Fruit fly (Drosophila melanogaster) whole organism, embryonic: ENCODE data around the gene CG13024.
A peak's percentile ranks its signal among the peaks of the same experiment; 100 is the strongest.

Experiments used
- Ada2b ChIP-seq: fragments of 200-800 bp; sonication (Bioruptor generic); IDR thresholded peaks from 2 replicates; pipeline ENCODE4 v1.3.6; 2022; ENCODE audit warnings: missing biosample characterization, missing genetic modification characterization
- Antp ChIP-seq: fragments of 200-800 bp; sonication (Bioruptor generic); optimal IDR thresholded peaks from 3 replicates; lab custom pipeline; 2016; ENCODE audit warnings: missing biosample characterization, missing genetic modification characterization
- Atf3 ChIP-seq: fragments of 200-800 bp; sonication (Bioruptor generic); optimal IDR thresholded peaks from 3 replicates; lab custom pipeline; 2016; ENCODE audit warnings: missing biosample characterization, missing genetic modification characterization
- B-H2 ChIP-seq: fragments of 200-800 bp; sonication (Bioruptor generic); optimal IDR thresholded peaks from 2 replicates; lab custom pipeline; 2018; ENCODE audit warnings: missing biosample characterization, mild to moderate bottlenecking, missing genetic modification characterization
- CG10543 ChIP-seq: fragments of 200-800 bp; sonication (Bioruptor generic); optimal IDR thresholded peaks from 3 replicates; lab custom pipeline; 2017; ENCODE audit warnings: missing biosample characterization, mild to moderate bottlenecking, missing genetic modification characterization, moderate library complexity
- CG10959 ChIP-seq: fragments of 200-800 bp; sonication (Bioruptor generic); IDR thresholded peaks from 2 replicates; pipeline ENCODE4 v1.3.6; 2022; ENCODE audit warnings: missing biosample characterization, missing genetic modification characterization
- CG11696 ChIP-seq: fragments of 200-800 bp; sonication (Bioruptor generic); IDR thresholded peaks from 2 replicates; pipeline ENCODE4 v1.3.6; 2022; ENCODE audit warnings: missing biosample characterization, missing genetic modification characterization
- CG11723 ChIP-seq: fragments of 200-800 bp; sonication (Bioruptor generic); optimal IDR thresholded peaks from 2 replicates; lab custom pipeline; 2017; ENCODE audit warnings: missing biosample characterization, mild to moderate bottlenecking, missing genetic modification characterization
- CG12659 ChIP-seq: fragments of 200-800 bp; sonication (Bioruptor generic); optimal IDR thresholded peaks from 3 replicates; lab custom pipeline; 2017; ENCODE audit warnings: mild to moderate bottlenecking, missing biosample characterization, missing genetic modification reagents, missing genetic modification characterization
- CG17359 ChIP-seq: fragments of 200-800 bp; sonication (Bioruptor generic); optimal IDR thresholded peaks from 3 replicates; lab custom pipeline; 2018; ENCODE audit warnings: missing biosample characterization, mild to moderate bottlenecking, missing genetic modification characterization, moderate library complexity
- CG1792 ChIP-seq: fragments of 200-800 bp; sonication (Bioruptor generic); optimal IDR thresholded peaks from 2 replicates; lab custom pipeline; 2016; ENCODE audit warnings: missing biosample characterization, missing genetic modification characterization
- CG2120 ChIP-seq: fragments of 200-800 bp; sonication (Bioruptor generic); optimal IDR thresholded peaks from 3 replicates; lab custom pipeline; 2016; ENCODE audit warnings: missing biosample characterization, missing genetic modification characterization
- CG2199 ChIP-seq: fragments of 200-800 bp; sonication (Bioruptor generic); IDR thresholded peaks from 3 replicates; pipeline ENCODE4 v1.3.6; 2022; ENCODE audit warnings: missing biosample characterization, missing genetic modification characterization
- CG32772 ChIP-seq: fragments of 200-800 bp; sonication (Bioruptor generic); IDR thresholded peaks from 2 replicates; pipeline ENCODE4 v1.3.6; 2022; ENCODE audit warnings: missing biosample characterization, missing genetic modification characterization
- CG3838 ChIP-seq: fragments of 200-800 bp; sonication (Bioruptor generic); optimal IDR thresholded peaks from 3 replicates; lab custom pipeline; 2016; ENCODE audit warnings: missing biosample characterization, missing genetic modification characterization
- CG4424 ChIP-seq: fragments of 200-800 bp; sonication (Bioruptor generic); optimal IDR thresholded peaks from 3 replicates; lab custom pipeline; 2016; ENCODE audit warnings: missing biosample characterization, missing genetic modification characterization
- CG4730 ChIP-seq: fragments of 200-800 bp; sonication (Bioruptor generic); IDR thresholded peaks from 2 replicates; pipeline ENCODE4 v1.3.6; 2022; ENCODE audit warnings: missing biosample characterization, missing genetic modification characterization
- CG6175 ChIP-seq: fragments of 200-800 bp; sonication (Bioruptor generic); IDR thresholded peaks from 3 replicates; pipeline ENCODE4 v1.3.6; 2022; ENCODE audit warnings: missing biosample characterization, missing genetic modification characterization
- CG6272 ChIP-seq: fragments of 200-800 bp; sonication (Bioruptor generic); IDR thresholded peaks from 2 replicates; pipeline ENCODE4 v1.3.6; 2022; ENCODE audit warnings: missing biosample characterization, missing genetic modification characterization
- Dll ChIP-seq: fragments of 200-800 bp; sonication (Bioruptor generic); IDR thresholded peaks from 4 replicates; pipeline ENCODE4 v1.3.6; 2022; ENCODE audit warnings: missing biosample characterization, missing genetic modification characterization; ENCODE audit not compliant: partially characterized antibody
- Eip74EF ChIP-seq, 2 experiments: fragments of 200-800 bp in 1 of 2; fragments of >200 bp in 1 of 2; sonication (Bioruptor generic) in 1 of 2; optimal IDR thresholded peaks; 2 replicates each; lab custom pipeline; 2017 to 2019; ENCODE audit warnings: missing biosample characterization in 2 of 2, missing genetic modification characterization in 2 of 2, mild to moderate bottlenecking in 1 of 2, moderate library complexity in 1 of 2
- Gsc ChIP-seq: fragments of 200-800 bp; sonication (Bioruptor generic); IDR thresholded peaks from 2 replicates; pipeline ENCODE4 v1.3.6; 2022; ENCODE audit warnings: missing biosample characterization, missing genetic modification characterization
- MESR4 ChIP-seq: fragments of 200-800 bp; sonication (Bioruptor generic); optimal IDR thresholded peaks from 2 replicates; lab custom pipeline; 2018; ENCODE audit warnings: missing biosample characterization, mild to moderate bottlenecking, missing genetic modification characterization, moderate library complexity
- Neu2 ChIP-seq: fragments of 200-800 bp; sonication (Bioruptor generic); optimal IDR thresholded peaks from 3 replicates; lab custom pipeline; 2016; ENCODE audit warnings: missing biosample characterization, missing genetic modification characterization, borderline replicate concordance
- Oaz ChIP-seq: fragments of 200-800 bp; sonication (Bioruptor generic); IDR thresholded peaks from 2 replicates; pipeline ENCODE4 v1.3.6; 2022; ENCODE audit warnings: missing biosample characterization, missing genetic modification characterization
- Optix ChIP-seq: fragments of 200-800 bp; sonication (Bioruptor generic); IDR thresholded peaks from 3 replicates; pipeline ENCODE4 v1.3.6; 2022; ENCODE audit warnings: missing biosample characterization, missing genetic modification characterization
- Rx ChIP-seq: fragments of 200-800 bp; sonication (Bioruptor generic); IDR thresholded peaks from 2 replicates; pipeline ENCODE4 v1.3.6; 2022; ENCODE audit warnings: missing biosample characterization, missing genetic modification characterization
- Ssrp ChIP-seq: fragments of 200-800 bp; sonication (Bioruptor generic); optimal IDR thresholded peaks from 2 replicates; lab custom pipeline; 2018; ENCODE audit warnings: missing biosample characterization, mild to moderate bottlenecking, missing genetic modification characterization, moderate library complexity
- ab ChIP-seq: fragments of 200-800 bp; sonication (Bioruptor generic); optimal IDR thresholded peaks from 2 replicates; lab custom pipeline; 2016; ENCODE audit warnings: missing biosample characterization, missing genetic modification characterization
- al ChIP-seq: fragments of 200-800 bp; sonication (Bioruptor generic); IDR thresholded peaks from 2 replicates; pipeline ENCODE4 v1.3.6; 2022; ENCODE audit warnings: missing biosample characterization, missing genetic modification characterization
- bbx ChIP-seq: fragments of 200-800 bp; sonication (Bioruptor generic); IDR thresholded peaks from 2 replicates; pipeline ENCODE4 v1.3.6; 2022; ENCODE audit warnings: missing biosample characterization, missing genetic modification characterization; ENCODE audit not compliant: partially characterized antibody
- chn ChIP-seq: fragments of 200-800 bp; sonication (Bioruptor generic); optimal IDR thresholded peaks from 2 replicates; lab custom pipeline; 2016; ENCODE audit warnings: missing biosample characterization, missing genetic modification characterization
- crc ChIP-seq: fragments of 200-800 bp; sonication (Bioruptor generic); optimal IDR thresholded peaks from 2 replicates; lab custom pipeline; 2016; ENCODE audit warnings: missing biosample characterization, missing genetic modification characterization
- cwo ChIP-seq: fragments of 200-800 bp; sonication (Bioruptor generic); optimal IDR thresholded peaks from 3 replicates; lab custom pipeline; 2017; ENCODE audit warnings: missing biosample characterization, missing genetic modification characterization, mild to moderate bottlenecking, moderate library complexity, missing genetic modification reagents
- danr ChIP-seq: fragments of 200-800 bp; sonication (Bioruptor generic); IDR thresholded peaks from 2 replicates; pipeline ENCODE4 v1.3.6; 2022; ENCODE audit warnings: missing biosample characterization, missing genetic modification characterization
- disco-r ChIP-seq: fragments of 200-800 bp; sonication (Bioruptor generic); optimal IDR thresholded peaks from 2 replicates; lab custom pipeline; 2016; ENCODE audit warnings: missing biosample characterization, missing genetic modification characterization
- dmrt11E ChIP-seq: fragments of 200-800 bp; sonication (Bioruptor generic); optimal IDR thresholded peaks from 3 replicates; lab custom pipeline; 2018; ENCODE audit warnings: missing biosample characterization, mild to moderate bottlenecking, missing genetic modification characterization, moderate library complexity
- lilli ChIP-seq: fragments of 200-800 bp; sonication (Bioruptor generic); optimal IDR thresholded peaks from 3 replicates; lab custom pipeline; 2016; ENCODE audit warnings: missing biosample characterization, missing genetic modification characterization
- lmd ChIP-seq: fragments of 200-800 bp; sonication (Bioruptor generic); IDR thresholded peaks from 2 replicates; pipeline ENCODE4 v1.3.6; 2022; ENCODE audit warnings: missing biosample characterization, missing genetic modification characterization
- pho ChIP-seq: fragments of 200-800 bp; sonication (Bioruptor generic); optimal IDR thresholded peaks from 2 replicates; lab custom pipeline; 2016; ENCODE audit warnings: missing biosample characterization, missing genetic modification characterization
- pita ChIP-seq: fragments of 200-800 bp; sonication (Bioruptor generic); optimal IDR thresholded peaks from 2 replicates; lab custom pipeline; 2017; ENCODE audit warnings: missing biosample characterization, mild to moderate bottlenecking, missing genetic modification characterization
- sisA ChIP-seq: fragments of 200-800 bp; sonication (Bioruptor generic); IDR thresholded peaks from 2 replicates; pipeline ENCODE4 v1.3.6; 2022; ENCODE audit warnings: missing biosample characterization, missing genetic modification characterization
- tap ChIP-seq: fragments of 200-800 bp; optimal IDR thresholded peaks from 3 replicates; lab custom pipeline; 2019; ENCODE audit warnings: missing biosample characterization, mild to moderate bottlenecking, missing genetic modification characterization, moderate library complexity
- tin ChIP-seq: fragments of 200-800 bp; sonication (Bioruptor generic); optimal IDR thresholded peaks from 3 replicates; lab custom pipeline; 2016; ENCODE audit warnings: missing biosample characterization, missing genetic modification characterization
- toy ChIP-seq: fragments of 200-800 bp; sonication (Bioruptor generic); IDR thresholded peaks from 2 replicates; pipeline ENCODE4 v1.3.6; 2022; ENCODE audit warnings: missing biosample characterization, missing genetic modification characterization
- trh ChIP-seq: fragments of 200-800 bp; sonication (Bioruptor generic); optimal IDR thresholded peaks from 2 replicates; lab custom pipeline; 2016; ENCODE audit warnings: missing biosample characterization, missing genetic modification characterization
- ttk ChIP-seq: fragments of 200-800 bp; sonication (Bioruptor generic); IDR thresholded peaks from 2 replicates; pipeline ENCODE4 v2.1.2; 2022; ENCODE audit warnings: missing biosample characterization, missing genetic modification characterization
- vnd ChIP-seq: fragments of 200-800 bp; sonication (Bioruptor generic); IDR thresholded peaks from 3 replicates; pipeline ENCODE4 v1.3.6; 2022; ENCODE audit warnings: missing biosample characterization, missing genetic modification characterization; ENCODE audit not compliant: partially characterized antibody
- zf30C ChIP-seq: fragments of 200-800 bp; sonication (Bioruptor generic); optimal IDR thresholded peaks from 3 replicates; lab custom pipeline; 2018; ENCODE audit warnings: missing biosample characterization, mild to moderate bottlenecking, missing genetic modification characterization

The CG13024 gene

DNA sequence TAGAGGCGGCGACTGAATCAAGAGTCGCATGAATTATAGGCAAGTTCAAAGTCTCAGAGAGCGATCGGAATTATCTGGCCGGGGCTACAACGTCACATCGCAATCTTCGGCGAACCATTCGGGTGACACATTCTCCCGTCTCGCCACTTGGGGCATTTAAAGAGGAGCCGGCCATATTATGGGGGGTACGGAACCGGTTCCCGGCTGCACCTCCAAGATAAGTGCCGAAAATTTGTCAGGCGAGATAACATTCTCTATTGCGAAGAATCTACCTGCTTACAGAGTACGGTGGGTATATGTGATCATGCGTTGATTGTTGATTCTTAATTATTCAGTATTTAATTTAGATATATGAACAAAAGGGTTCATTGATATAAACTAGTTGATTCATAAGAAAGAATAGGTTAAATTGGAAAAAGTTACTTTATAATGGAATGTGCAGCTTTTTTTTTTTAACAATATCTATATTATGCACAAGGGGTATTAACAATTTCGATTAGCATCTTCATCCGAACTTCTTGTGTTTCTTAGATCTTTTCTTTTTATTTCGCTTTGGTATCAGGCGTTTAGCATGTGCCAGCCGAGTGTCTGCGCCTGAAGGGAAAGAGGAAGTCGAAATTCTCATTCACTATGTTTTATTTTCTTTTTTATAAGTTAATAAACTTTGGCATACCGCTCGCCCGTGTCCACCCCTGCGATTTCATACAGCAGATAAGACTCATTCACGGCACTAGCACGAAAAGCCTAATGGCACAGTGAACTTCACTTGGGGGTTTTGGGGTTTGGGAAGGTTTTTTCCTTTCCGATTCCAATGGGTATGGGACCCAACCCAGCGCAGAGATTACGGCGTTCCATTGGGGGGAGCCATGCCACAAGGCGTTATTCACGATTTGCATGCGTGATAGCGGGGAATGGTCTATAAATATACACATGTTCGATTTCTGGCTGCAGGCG is 27.1 kb downstream of the CG13024 start (continued):
- TF ChIP-seq Rx (GFP tag; lab: Robert Waterston, UW) (no peak), Eip74EF (GFP tag; optimal IDR thresholded peaks at IDR 0.05; lab: Kevin White, UChicago) (peak in 1 of 2 experiments; percentile 21), zf30C (GFP tag; lab: Kevin White, UChicago) (no peak), CG11723 (GFP tag; lab: Kevin White, UChicago) (no peak), CG6175 (0 out of 3 replicates have a peak, but pooled peaks have one; percentile 27), tin (GFP tag; lab: Kevin White, UChicago) (peak; percentile 46), disco-r (GFP tag; lab: Kevin White, UChicago) (no peak), toy (GFP tag; lab: Robert Waterston, UW) (no peak), pita (GFP tag; lab: Kevin White, UChicago) (no peak), ttk (GFP tag; lab: Robert Waterston, UW) (0 out of 2 replicates have a peak, but pooled peaks have one; percentile 6), sisA (GFP tag; lab: Robert Waterston, UW) (peak; percentile 61), MESR4 (no peak), ab (GFP tag; lab: Kevin White, UChicago) (no peak), dmrt11E (tag; lab: Kevin White, UChicago) (peak; percentile 71), danr (GFP tag; lab: Robert Waterston, UW) (no peak), lilli (GFP tag; lab: Kevin White, UChicago) (peak; percentile 71), CG4424 (peak; percentile 48), CG10959 (GFP tag; lab: Robert Waterston, UW) (no peak), bbx (GFP tag; lab: Robert Waterston, UW) (no peak), CG3838 (GFP tag; lab: Kevin White, UChicago) (no peak), crc (GFP tag; lab: Kevin White, UChicago) (no peak), CG2199 (GFP tag; lab: Robert Waterston, UW) (no peak; the same call in 2 of the 3 replicates), Neu2 (no peak), CG12659 (GFP tag; lab: Kevin White, UChicago) (peak; percentile 56), tap (tag; lab: Kevin White, UChicago) (no peak), vnd (GFP tag; lab: Robert Waterston, UW) (no peak), CG17359 (tag; lab: Kevin White, UChicago) (peak; percentile 69), B-H2 (no peak), Dll (GFP tag; lab: Robert Waterston, UW) (no peak), lmd (peak; percentile 28), al (GFP tag; lab: Robert Waterston, UW) (peak; percentile 40), Oaz (GFP tag; lab: Robert Waterston, UW) (no peak), CG32772 (GFP tag; lab: Robert Waterston, UW) (0 out of 2 replicates have a peak, but pooled peaks have one; percentile 26), Atf3 (GFP tag; lab: Kevin White, UChicago) (no peak), CG1792 (GFP tag; lab: Kevin White, UChicago) (no peak), CG11696 (no peak), CG10543 (GFP tag; lab: Kevin White, UChicago) (peak; percentile 6), Optix (GFP tag; lab: Robert Waterston, UW) (0 out of 3 replicates have a peak, but pooled peaks have one; percentile 14), CG4730 (peak; percentile 32; the same call in 1 of the 2 replicates), chn (peak; percentile 38), CG6272 (peak; percentile 34; the same call in 1 of the 2 replicates), cwo (GFP tag; lab: Kevin White, UChicago) (peak; percentile 87), Gsc (GFP tag; lab: Robert Waterston, UW) (no peak), Ssrp (peak; percentile 58), CG2120 (peak; percentile 75), trh (GFP tag; lab: Kevin White, UChicago) (no peak), Antp (GFP tag; lab: Kevin White, UChicago) (no peak), pho (GFP tag; lab: Kevin White, UChicago) (no peak), Ada2b (GFP tag; lab: Robert Waterston, UW) (peak; percentile 28; the same call in 1 of the 2 replicates)
